Worm (Caenorhabditis elegans): ENCODE results near the gene dnj-22.

Gene dnj-22

DNA sequence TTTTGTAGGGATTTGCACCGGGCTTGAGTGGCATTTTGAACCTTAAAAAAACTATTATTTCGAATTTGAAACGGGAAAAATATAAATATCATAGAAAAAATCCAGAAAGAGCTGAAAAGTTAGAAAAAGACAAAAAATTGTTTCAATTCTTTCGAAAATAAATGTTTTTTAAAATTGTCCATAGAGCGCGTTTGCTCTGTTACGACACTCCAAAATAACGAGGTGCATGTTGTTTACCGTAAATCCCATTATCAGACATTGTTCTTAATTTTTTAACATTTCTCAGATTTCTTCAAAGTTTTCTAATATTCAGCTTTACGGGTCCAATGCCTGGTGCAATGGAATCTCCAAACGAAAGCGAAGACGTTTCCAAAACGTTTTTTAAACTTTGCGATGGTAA lies at the start of gene dnj-22, which contains the start of gene natc-1:
Gene dnj-22 (minus strand): TSS at position 47 of the 400 bp plus-strand sequence.
Gene natc-1 (plus strand): TSS at position 286 of the 400 bp plus-strand sequence.
- TF ChIP-seq F13C5.2 (tag; optimal IDR thresholded peaks at IDR 0.05) (peak; percentile 36), hmg-4 (GFP tag; optimal IDR thresholded peaks at IDR 0.05) (no peak)

DNA sequence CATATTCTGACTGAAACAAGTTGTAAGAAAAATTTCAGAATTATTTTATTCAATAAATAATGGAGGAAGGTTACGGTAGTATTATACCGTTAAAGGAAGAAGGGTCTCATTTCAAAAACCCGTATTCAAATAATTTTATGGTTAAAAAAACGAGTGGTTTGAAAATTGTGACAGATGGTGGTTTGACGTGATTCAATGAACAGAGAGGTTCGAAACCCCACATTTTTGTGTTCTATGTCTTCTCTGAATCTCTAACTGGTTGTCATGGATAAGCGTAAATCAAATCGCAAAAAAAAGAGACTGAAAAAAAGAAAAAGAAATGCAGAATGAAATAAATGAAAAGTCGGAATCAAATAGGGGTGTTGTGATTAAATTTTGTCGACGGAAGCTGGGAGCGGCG lies 45.4 kb upstream of the dnj-22 start, which contains the start of gene ZK994.6:
Gene ZK994.6 (minus strand): TSS at position 101 of the 400 bp plus-strand sequence.
- TF ChIP-seq aly-1 (tag; optimal IDR thresholded peaks at IDR 0.05) = no peak
- no peak for TF ChIP-seq F13C5.2 (tag; optimal IDR thresholded peaks at IDR 0.05)
- no peak for TF ChIP-seq ceh-36 (tag; optimal IDR thresholded peaks at IDR 0.05)
- no peak for TF ChIP-seq sea-1 (GFP tag; conservative IDR thresholded peaks at IDR 0.05)
- TF ChIP-seq scrt-1 (GFP tag; IDR thresholded peaks at IDR 0.05) = no peak
- TF ChIP-seq ceh-13 (GFP tag; optimal IDR thresholded peaks at IDR 0.05) = no peak
- TF ChIP-seq ama-1 (optimal IDR thresholded peaks at IDR 0.05) = no peak
- TF ChIP-seq tbx-11 (GFP tag; IDR thresholded peaks at IDR 0.05) = no peak
- TF ChIP-seq tra-4 (tag; optimal IDR thresholded peaks at IDR 0.05) = no peak
- TF ChIP-seq hmg-4 (GFP tag; optimal IDR thresholded peaks at IDR 0.05) = no peak
- TF ChIP-seq pes-1 (GFP tag; IDR thresholded peaks at IDR 0.05) = no peak
- no peak for TF ChIP-seq tbx-37 (GFP tag; conservative IDR thresholded peaks at IDR 0.05)
- no peak for TF ChIP-seq flt-1 (GFP tag; IDR thresholded peaks at IDR 0.05)

- peak; percentile 98 for TF ChIP-seq B0310.2 (tag; optimal IDR thresholded peaks at IDR 0.05)
- TF ChIP-seq hmbx-1 (tag; optimal IDR thresholded peaks at IDR 0.05) = peak; percentile 93
- peak; percentile 99 for TF ChIP-seq tbx-11 (GFP tag; IDR thresholded peaks at IDR 0.05)
- TF ChIP-seq F13C5.2 (tag; optimal IDR thresholded peaks at IDR 0.05) = peak; percentile 99
- TF ChIP-seq aly-1 (tag; optimal IDR thresholded peaks at IDR 0.05) = peak; percentile 98
- peak; percentile 96 for TF ChIP-seq tra-4 (tag; optimal IDR thresholded peaks at IDR 0.05)
- peak; percentile 99 for TF ChIP-seq pes-1 (GFP tag; IDR thresholded peaks at IDR 0.05)
- peak; percentile 99 for TF ChIP-seq flt-1 (GFP tag; IDR thresholded peaks at IDR 0.05)
- TF ChIP-seq scrt-1 (GFP tag; IDR thresholded peaks at IDR 0.05) = peak; percentile 99
- peak; percentile 100 for TF ChIP-seq sea-1 (GFP tag; conservative IDR thresholded peaks at IDR 0.05)
- peak; percentile 99 for TF ChIP-seq tbx-37 (GFP tag; conservative IDR thresholded peaks at IDR 0.05)
- peak; percentile 96 for TF ChIP-seq ets-7 (tag; optimal IDR thresholded peaks at IDR 0.05)
- TF ChIP-seq ceh-36 (tag; optimal IDR thresholded peaks at IDR 0.05) = peak; percentile 98
- TF ChIP-seq hmg-4 (GFP tag; optimal IDR thresholded peaks at IDR 0.05) = peak; percentile 100
- TF ChIP-seq ceh-13 (GFP tag; optimal IDR thresholded peaks at IDR 0.05) = peak; percentile 98
- no peak for TF ChIP-seq ama-1 (optimal IDR thresholded peaks at IDR 0.05)
- TF ChIP-seq hnd-1 (tag; optimal IDR thresholded peaks at IDR 0.05) = peak; percentile 97
These were observed 38.4 kb upstream of the dnj-22 start for ce11 chrV:8500348-8500747.

DNA sequence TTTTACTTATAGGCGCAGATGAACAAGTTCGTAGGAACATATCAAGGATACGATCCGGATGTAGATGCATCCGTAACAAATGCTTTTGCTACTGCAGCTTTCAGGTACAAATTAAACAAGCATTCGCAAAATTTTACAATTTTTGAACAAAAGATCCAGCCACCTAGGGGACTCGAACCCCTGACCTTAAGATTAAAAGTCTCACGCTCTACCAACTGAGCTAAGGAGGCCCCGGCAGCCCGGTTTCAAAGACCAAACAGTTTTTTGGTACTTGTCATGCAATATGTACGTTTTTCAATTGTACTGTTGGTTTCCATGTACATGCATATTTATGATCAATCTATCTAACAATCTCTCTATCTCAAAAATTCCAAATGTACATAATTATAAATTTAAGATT lies 37.5 kb upstream of the dnj-22 start:
- TF ChIP-seq ceh-13 (GFP tag; optimal IDR thresholded peaks at IDR 0.05) (no peak), F13C5.2 (tag; optimal IDR thresholded peaks at IDR 0.05) (no peak), flt-1 (GFP tag; IDR thresholded peaks at IDR 0.05) (no peak), tbx-11 (GFP tag; IDR thresholded peaks at IDR 0.05) (no peak), pes-1 (GFP tag; IDR thresholded peaks at IDR 0.05) (no peak), sea-1 (GFP tag; conservative IDR thresholded peaks at IDR 0.05) (no peak), ets-7 (tag; optimal IDR thresholded peaks at IDR 0.05) (no peak), hmbx-1 (tag; optimal IDR thresholded peaks at IDR 0.05) (no peak), ceh-36 (tag; optimal IDR thresholded peaks at IDR 0.05) (no peak), B0310.2 (tag; optimal IDR thresholded peaks at IDR 0.05) (no peak), aly-1 (tag; optimal IDR thresholded peaks at IDR 0.05) (no peak), scrt-1 (GFP tag; IDR thresholded peaks at IDR 0.05) (no peak), ama-1 (optimal IDR thresholded peaks at IDR 0.05) (no peak), hmg-4 (GFP tag; optimal IDR thresholded peaks at IDR 0.05) (no peak), hnd-1 (tag; optimal IDR thresholded peaks at IDR 0.05) (no peak)

ce11 chrV:8495965-8496364 lies 34.0 kb upstream of the dnj-22 start:
- peak; percentile 57; the same call in 1 of the 2 replicates for TF ChIP-seq pes-1 (GFP tag; IDR thresholded peaks at IDR 0.05)
- no peak for TF ChIP-seq F13C5.2 (tag; optimal IDR thresholded peaks at IDR 0.05)
- no peak for TF ChIP-seq hmbx-1 (tag; optimal IDR thresholded peaks at IDR 0.05)
- no peak for TF ChIP-seq tbx-37 (GFP tag; conservative IDR thresholded peaks at IDR 0.05)
- TF ChIP-seq B0310.2 (tag; optimal IDR thresholded peaks at IDR 0.05) = no peak
- no peak for TF ChIP-seq flt-1 (GFP tag; IDR thresholded peaks at IDR 0.05)
- TF ChIP-seq hmg-4 (GFP tag; optimal IDR thresholded peaks at IDR 0.05) = no peak

DNA sequence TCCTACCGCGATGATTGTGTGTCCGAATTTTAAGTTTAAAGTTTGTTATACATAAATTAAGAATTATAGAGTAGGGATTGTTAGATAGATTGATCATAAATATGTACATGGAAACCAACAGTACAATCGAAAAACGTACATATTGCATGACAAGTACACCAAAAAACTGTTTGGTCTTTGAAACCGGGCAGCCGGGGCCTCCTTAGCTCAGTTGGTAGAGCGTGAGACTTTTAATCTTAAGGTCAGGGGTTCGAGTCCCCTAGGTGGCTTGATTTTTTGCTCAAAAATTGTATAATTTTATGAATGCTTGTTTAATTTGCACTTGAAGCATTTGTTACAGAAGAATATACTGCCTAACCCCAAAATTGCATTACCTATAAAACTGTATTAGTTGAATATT lies 33.2 kb upstream of the dnj-22 start:
- no peak for TF ChIP-seq hmg-4 (GFP tag; optimal IDR thresholded peaks at IDR 0.05)
- TF ChIP-seq sea-1 (GFP tag; conservative IDR thresholded peaks at IDR 0.05) = no peak
- TF ChIP-seq ets-7 (tag; optimal IDR thresholded peaks at IDR 0.05) = no peak
- no peak for TF ChIP-seq flt-1 (GFP tag; IDR thresholded peaks at IDR 0.05)
- no peak for TF ChIP-seq aly-1 (tag; optimal IDR thresholded peaks at IDR 0.05)
- TF ChIP-seq hmbx-1 (tag; optimal IDR thresholded peaks at IDR 0.05) = no peak
- TF ChIP-seq ceh-36 (tag; optimal IDR thresholded peaks at IDR 0.05) = no peak
- no peak for TF ChIP-seq tbx-37 (GFP tag; conservative IDR thresholded peaks at IDR 0.05)
- no peak for TF ChIP-seq F13C5.2 (tag; optimal IDR thresholded peaks at IDR 0.05)
- TF ChIP-seq B0310.2 (tag; optimal IDR thresholded peaks at IDR 0.05) = no peak
- TF ChIP-seq ceh-13 (GFP tag; optimal IDR thresholded peaks at IDR 0.05) = no peak

DNA sequence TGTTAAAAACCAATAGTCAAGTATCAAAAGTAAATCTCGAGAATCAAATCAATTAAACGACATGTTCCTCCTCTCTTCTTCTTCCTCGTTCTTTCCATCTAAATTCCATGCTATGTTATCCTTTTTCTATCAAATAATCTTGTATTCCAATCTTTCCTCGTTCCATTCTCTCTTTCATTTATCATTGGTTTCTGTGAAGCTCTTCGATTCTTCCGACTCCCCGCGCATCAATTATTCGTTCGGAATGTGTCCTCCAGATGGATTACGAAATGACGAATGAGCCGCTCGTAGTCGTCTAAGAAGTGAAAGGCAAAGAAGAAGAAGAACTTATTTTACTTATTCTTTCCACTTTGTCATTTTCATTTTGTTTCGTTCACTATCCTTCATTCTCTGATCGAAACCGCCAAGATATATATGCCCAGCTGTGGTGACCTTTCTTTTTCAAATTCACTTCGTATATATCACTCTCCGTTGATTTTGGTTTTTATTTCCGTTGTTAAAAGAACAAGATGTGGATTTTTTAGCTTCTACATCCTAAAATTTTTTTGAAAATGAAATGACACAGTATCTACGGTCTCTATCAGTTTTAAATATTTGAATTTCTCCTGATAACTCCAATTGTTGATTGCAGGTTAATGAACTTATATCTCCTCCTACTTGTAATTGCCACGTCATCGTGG lies 32.5 kb upstream of the dnj-22 start, which contains the start of gene pxn-1:
Gene pxn-1 (plus strand): TSS at position 630 of the 680 bp plus-strand sequence.
- TF ChIP-seq ceh-13 (GFP tag; optimal IDR thresholded peaks at IDR 0.05) = no peak
- TF ChIP-seq ceh-36 (tag; optimal IDR thresholded peaks at IDR 0.05) = no peak
- no peak for TF ChIP-seq aly-1 (tag; optimal IDR thresholded peaks at IDR 0.05)
- TF ChIP-seq ama-1 (optimal IDR thresholded peaks at IDR 0.05) = no peak
- TF ChIP-seq hmbx-1 (tag; optimal IDR thresholded peaks at IDR 0.05) = no peak
- no peak for TF ChIP-seq tbx-11 (GFP tag; IDR thresholded peaks at IDR 0.05)
- TF ChIP-seq flt-1 (GFP tag; IDR thresholded peaks at IDR 0.05) = no peak
- no peak for TF ChIP-seq ets-7 (tag; optimal IDR thresholded peaks at IDR 0.05)
- TF ChIP-seq hmg-4 (GFP tag; optimal IDR thresholded peaks at IDR 0.05) = no peak
- TF ChIP-seq B0310.2 (tag; optimal IDR thresholded peaks at IDR 0.05) = no peak

Measured in whole organism, early embryonic.